Worm (Caenorhabditis elegans) whole organism, L1 larva: ENCODE results near the gene ZK892.3.

ENCODE experiments used
- efl-1 ChIP-seq, 4 experiments: fragments of 150-350 bp; optimal IDR thresholded peaks in 3 of 4; peaks in 1 of 4; 1 replicate in 1 of 4; 2 replicates in 3 of 4; lab custom pipeline; 2014; ENCODE audit warnings: missing biosample characterization in 2 of 4, missing genetic modification characterization in 2 of 4, missing genetic modification reagents in 2 of 4
- efl-3 ChIP-seq: fragments of 200-800 bp; sonication (Bioruptor generic); optimal IDR thresholded peaks from 2 replicates; lab custom pipeline; 2018; ENCODE audit warnings: mild to moderate bottlenecking, missing genetic modification characterization, missing compliant biosample characterization
- mdl-1 ChIP-seq, 2 experiments: fragments of 150-350 bp; optimal IDR thresholded peaks; 2 replicates each; lab custom pipeline; 2014 to 2017; ENCODE audit warnings: missing biosample characterization in 2 of 2, missing genetic modification characterization in 2 of 2, inconsistent platforms in 1 of 2
- nhr-90 ChIP-seq: sonication (generic microtip); optimal IDR thresholded peaks from 2 replicates; lab custom pipeline; 2016; ENCODE audit warnings: mild to moderate bottlenecking, missing genetic modification characterization, missing compliant biosample characterization; ENCODE audit not compliant: poor library complexity

ce11 chrII:10016013-10016412 lies 14.4 kb downstream of the ZK892.3 start, which contains the start of gene lec-2:
- TF ChIP-seq efl-1 (optimal IDR thresholded peaks at IDR 0.05; lab: Kevin White, UChicago) (no peak), efl-1 (GFP tag; optimal IDR thresholded peaks at IDR 0.05 in 1 of 2; lab: Kevin White, UChicago) (peak in 1 of 2 experiments; percentile 84), nhr-90 (no peak), efl-3 (GFP tag; lab: Kevin White, UChicago) (no peak), mdl-1 (tag; optimal IDR thresholded peaks at IDR 0.05; lab: Kevin White, UChicago) (peak in 1 of 2 experiments; percentile 45)
